Worm (Caenorhabditis elegans) whole organism, L1 larva: ENCODE data around the gene ttc-4.

Experiments used
- C04F5.9 ChIP-seq: sonication (generic microtip); optimal IDR thresholded peaks from 2 replicates; lab custom pipeline; 2016; ENCODE audit warnings: missing genetic modification characterization, missing compliant biosample characterization
- F16B12.6 ChIP-seq: fragments of 150-350 bp; optimal IDR thresholded peaks from 2 replicates; lab custom pipeline; 2014; ENCODE audit warnings: missing biosample characterization, missing genetic modification characterization
- aha-1 ChIP-seq: fragments of 150-350 bp; optimal IDR thresholded peaks from 2 replicates; lab custom pipeline; 2014; ENCODE audit warnings: missing biosample characterization, missing genetic modification characterization
- alr-1 ChIP-seq: fragments of 200-800 bp; sonication (Bioruptor generic); optimal IDR thresholded peaks from 2 replicates; lab custom pipeline; 2018; ENCODE audit warnings: borderline replicate concordance, mild to moderate bottlenecking, missing genetic modification characterization, missing compliant biosample characterization
- aly-2 ChIP-seq: fragments of 150-350 bp; optimal IDR thresholded peaks from 2 replicates; lab custom pipeline; 2014; ENCODE audit warnings: missing biosample characterization, missing genetic modification characterization
- ama-1 ChIP-seq: fragments of 150-350 bp; optimal IDR thresholded peaks from 2 replicates; lab custom pipeline; 2014
- blmp-1 ChIP-seq: fragments of 150-350 bp; optimal IDR thresholded peaks from 2 replicates; lab custom pipeline; 2014; ENCODE audit warnings: missing biosample characterization, missing genetic modification characterization
- ceh-63 ChIP-seq: fragments of 200-800 bp; sonication (Bioruptor generic); optimal IDR thresholded peaks from 2 replicates; lab custom pipeline; 2018; ENCODE audit warnings: mild to moderate bottlenecking, missing genetic modification characterization, missing compliant biosample characterization
- ceh-82 ChIP-seq, 3 experiments: fragments of 150-350 bp in 1 of 3; sonication (generic microtip) in 2 of 3; optimal IDR thresholded peaks; 2 replicates each; lab custom pipeline; 2014 to 2017; ENCODE audit warnings: missing biosample characterization in 3 of 3, missing genetic modification characterization in 3 of 3
- ceh-88 ChIP-seq: fragments of 200-800 bp; sonication (Bioruptor generic); IDR thresholded peaks from 2 replicates; pipeline ENCODE4 v1.3.6; 2022; ENCODE audit warnings: missing genetic modification characterization, missing compliant biosample characterization
- ceh-90 ChIP-seq: sonication (generic microtip); optimal IDR thresholded peaks from 2 replicates; lab custom pipeline; 2016; ENCODE audit warnings: missing genetic modification characterization, missing compliant biosample characterization
- ces-1 ChIP-seq: fragments of 150-350 bp; optimal IDR thresholded peaks from 2 replicates; lab custom pipeline; 2014; ENCODE audit warnings: missing biosample characterization, missing genetic modification reagents, missing genetic modification characterization
- dpl-1 ChIP-seq, 3 experiments: fragments of 150-350 bp in 2 of 3; sonication (generic microtip) in 1 of 3; optimal IDR thresholded peaks; 2 replicates each; lab custom pipeline; 2014 to 2017; ENCODE audit warnings: missing biosample characterization in 3 of 3, missing genetic modification characterization in 3 of 3, missing genetic modification reagents in 3 of 3
- efl-3 ChIP-seq: fragments of 200-800 bp; sonication (Bioruptor generic); optimal IDR thresholded peaks from 2 replicates; lab custom pipeline; 2018; ENCODE audit warnings: mild to moderate bottlenecking, missing genetic modification characterization, missing compliant biosample characterization
- elt-3 ChIP-seq, 6 experiments: fragments of 150-350 bp in 1 of 6; sonication (generic microtip); optimal IDR thresholded peaks; 2 replicates each; lab custom pipeline; 2017 to 2018; ENCODE audit warnings: missing biosample characterization in 6 of 6, missing genetic modification characterization in 6 of 6, inconsistent platforms in 1 of 6
- ets-5 ChIP-seq: fragments of 200-800 bp; sonication (Bioruptor generic); IDR thresholded peaks from 2 replicates; pipeline ENCODE4 v1.3.6; 2022; ENCODE audit warnings: missing genetic modification characterization, missing compliant biosample characterization
- fkh-10 ChIP-seq: sonication (generic microtip); optimal IDR thresholded peaks from 2 replicates; lab custom pipeline; 2017; ENCODE audit warnings: missing biosample characterization, missing genetic modification reagents, missing genetic modification characterization
- fkh-4 ChIP-seq: sonication (generic microtip); optimal IDR thresholded peaks from 2 replicates; lab custom pipeline; 2016; ENCODE audit warnings: missing compliant biosample characterization, missing genetic modification characterization, borderline replicate concordance
- fos-1 ChIP-seq: fragments of 150-350 bp; optimal IDR thresholded peaks from 2 replicates; lab custom pipeline; 2014; ENCODE audit warnings: missing biosample characterization, missing genetic modification characterization
- hlh-17 ChIP-seq: fragments of 200-800 bp; sonication (Bioruptor generic); optimal IDR thresholded peaks from 2 replicates; lab custom pipeline; 2018; ENCODE audit warnings: missing genetic modification characterization, mild to moderate bottlenecking, missing compliant biosample characterization, moderate library complexity, borderline replicate concordance
- hpl-2 ChIP-seq: fragments of 150-350 bp; optimal IDR thresholded peaks from 2 replicates; lab custom pipeline; 2014; ENCODE audit warnings: missing biosample characterization, missing genetic modification reagents, missing genetic modification characterization
- irx-1 ChIP-seq: sonication (generic microtip); optimal IDR thresholded peaks from 2 replicates; lab custom pipeline; 2016; ENCODE audit warnings: missing genetic modification characterization, missing compliant biosample characterization
- jun-1 ChIP-seq: fragments of 150-350 bp; optimal IDR thresholded peaks from 2 replicates; lab custom pipeline; 2014; ENCODE audit warnings: missing biosample characterization, missing genetic modification reagents, missing genetic modification characterization
- lin-35 ChIP-seq, 2 experiments: fragments of 150-350 bp; optimal IDR thresholded peaks; 2 replicates each; lab custom pipeline; 2014; ENCODE audit warnings: missing biosample characterization in 2 of 2, missing genetic modification characterization in 2 of 2, missing genetic modification reagents in 2 of 2
- lin-39 ChIP-seq: fragments of 150-350 bp; optimal IDR thresholded peaks from 2 replicates; lab custom pipeline; 2014; ENCODE audit warnings: missing biosample characterization, missing genetic modification reagents, missing genetic modification characterization
- lir-3 ChIP-seq: sonication (generic microtip); optimal IDR thresholded peaks from 2 replicates; lab custom pipeline; 2016; ENCODE audit warnings: mild to moderate bottlenecking, missing genetic modification characterization, moderate library complexity, missing compliant biosample characterization; ENCODE audit not compliant: poor library complexity
- mdl-1 ChIP-seq, 2 experiments: fragments of 150-350 bp; optimal IDR thresholded peaks; 2 replicates each; lab custom pipeline; 2014 to 2017; ENCODE audit warnings: missing biosample characterization in 2 of 2, missing genetic modification characterization in 2 of 2, inconsistent platforms in 1 of 2
- mef-2 ChIP-seq: fragments of 150-350 bp; optimal IDR thresholded peaks from 2 replicates; lab custom pipeline; 2014; ENCODE audit warnings: missing biosample characterization, missing genetic modification characterization
- mep-1 ChIP-seq: fragments of 150-350 bp; optimal IDR thresholded peaks from 2 replicates; lab custom pipeline; 2014; ENCODE audit warnings: missing biosample characterization, missing genetic modification characterization
- nhr-11 ChIP-seq: fragments of 150-350 bp; optimal IDR thresholded peaks from 2 replicates; lab custom pipeline; 2014; ENCODE audit warnings: missing biosample characterization, missing genetic modification characterization
- nhr-12 ChIP-seq: sonication (generic microtip); optimal IDR thresholded peaks from 2 replicates; lab custom pipeline; 2017; ENCODE audit warnings: missing biosample characterization, missing genetic modification characterization
- nhr-237 ChIP-seq: fragments of 150-350 bp; optimal IDR thresholded peaks from 2 replicates; lab custom pipeline; 2014; ENCODE audit warnings: missing biosample characterization, missing genetic modification characterization
- nhr-71 ChIP-seq: sonication (generic microtip); optimal IDR thresholded peaks from 2 replicates; lab custom pipeline; 2016; ENCODE audit warnings: mild to moderate bottlenecking, missing genetic modification characterization, moderate library complexity, missing compliant biosample characterization
- nhr-76 ChIP-seq: sonication (generic microtip); optimal IDR thresholded peaks from 2 replicates; lab custom pipeline; 2017; ENCODE audit warnings: missing biosample characterization, missing genetic modification characterization
- nhr-85 ChIP-seq: sonication (generic microtip); peaks from one replicate; lab custom pipeline; 2016; ENCODE audit warnings: missing genetic modification characterization, inconsistent platforms, missing compliant biosample characterization
- pag-3 ChIP-seq: sonication (generic microtip); optimal IDR thresholded peaks from 2 replicates; lab custom pipeline; 2017; ENCODE audit warnings: missing genetic modification characterization, mild to moderate bottlenecking, missing compliant biosample characterization, antibody characterized with exemption, borderline replicate concordance; ENCODE audit not compliant: insufficient read depth
- pqm-1 ChIP-seq: sonication (generic microtip); optimal IDR thresholded peaks from 3 replicates; lab custom pipeline; 2017; ENCODE audit warnings: missing biosample characterization, missing genetic modification characterization
- rnt-1 ChIP-seq: sonication (generic microtip); optimal IDR thresholded peaks from 2 replicates; lab custom pipeline; 2016; ENCODE audit warnings: mild to moderate bottlenecking, missing genetic modification characterization, moderate library complexity, missing compliant biosample characterization
- snpc-4 ChIP-seq: fragments of 150-350 bp; optimal IDR thresholded peaks from 2 replicates; lab custom pipeline; 2014; ENCODE audit warnings: missing biosample characterization, missing genetic modification characterization
- snu-23 ChIP-seq: sonication (generic microtip); optimal IDR thresholded peaks from 2 replicates; lab custom pipeline; 2016; ENCODE audit warnings: missing genetic modification characterization, missing compliant biosample characterization
- sox-4 ChIP-seq: sonication (generic microtip); optimal IDR thresholded peaks from 2 replicates; lab custom pipeline; 2016; ENCODE audit warnings: missing genetic modification characterization, missing compliant biosample characterization
- sup-37 ChIP-seq: fragments of 200-800 bp; sonication (Bioruptor generic); optimal IDR thresholded peaks from 2 replicates; lab custom pipeline; 2018; ENCODE audit warnings: mild to moderate bottlenecking, missing genetic modification characterization, missing compliant biosample characterization
- swsn-7 ChIP-seq: sonication (generic microtip); optimal IDR thresholded peaks from 2 replicates; lab custom pipeline; 2016; ENCODE audit warnings: missing genetic modification characterization, missing compliant biosample characterization
- unc-86 ChIP-seq: sonication (generic microtip); optimal IDR thresholded peaks from 2 replicates; lab custom pipeline; 2016; ENCODE audit warnings: missing genetic modification characterization, missing compliant biosample characterization
- unc-98 ChIP-seq: fragments of 200-800 bp; sonication (Bioruptor generic); IDR thresholded peaks from 2 replicates; pipeline ENCODE4 v1.3.6; 2022; ENCODE audit warnings: missing genetic modification characterization, missing compliant biosample characterization
- zag-1 ChIP-seq: fragments of 150-350 bp; optimal IDR thresholded peaks from 2 replicates; lab custom pipeline; 2014; ENCODE audit warnings: missing biosample characterization, missing genetic modification characterization
- zip-4 ChIP-seq: fragments of 200-800 bp; sonication (Bioruptor generic); optimal IDR thresholded peaks from 2 replicates; lab custom pipeline; 2018; ENCODE audit warnings: mild to moderate bottlenecking, missing genetic modification characterization, moderate library complexity, missing compliant biosample characterization
- ztf-4 ChIP-seq: fragments of 150-350 bp; optimal IDR thresholded peaks from 2 replicates; lab custom pipeline; 2014; ENCODE audit warnings: missing biosample characterization, missing genetic modification characterization

ttc-4 gene

ce11 chrII:5596247-5596646, 1.7 kb downstream of the ttc-4 start, which contains the start of gene C17G10.1:
C17G10.1 (plus strand) TSS chrII:5596547.
- TF ChIP-seq snpc-4 (tag; lab: Kevin White, UChicago) (no peak), C04F5.9 (no peak), fkh-4 (tag; lab: Kevin White, UChicago) (no peak), nhr-12 (no peak), irx-1 (tag; lab: Kevin White, UChicago) (no peak), ama-1 (lab: Kevin White, UChicago) (no peak), ceh-88 (GFP tag; lab: Robert Waterston, UW) (no peak), ztf-4 (tag; lab: Kevin White, UChicago) (no peak)
- TF ChIP-seq, all 84 proteins: peak for 0

DNA sequence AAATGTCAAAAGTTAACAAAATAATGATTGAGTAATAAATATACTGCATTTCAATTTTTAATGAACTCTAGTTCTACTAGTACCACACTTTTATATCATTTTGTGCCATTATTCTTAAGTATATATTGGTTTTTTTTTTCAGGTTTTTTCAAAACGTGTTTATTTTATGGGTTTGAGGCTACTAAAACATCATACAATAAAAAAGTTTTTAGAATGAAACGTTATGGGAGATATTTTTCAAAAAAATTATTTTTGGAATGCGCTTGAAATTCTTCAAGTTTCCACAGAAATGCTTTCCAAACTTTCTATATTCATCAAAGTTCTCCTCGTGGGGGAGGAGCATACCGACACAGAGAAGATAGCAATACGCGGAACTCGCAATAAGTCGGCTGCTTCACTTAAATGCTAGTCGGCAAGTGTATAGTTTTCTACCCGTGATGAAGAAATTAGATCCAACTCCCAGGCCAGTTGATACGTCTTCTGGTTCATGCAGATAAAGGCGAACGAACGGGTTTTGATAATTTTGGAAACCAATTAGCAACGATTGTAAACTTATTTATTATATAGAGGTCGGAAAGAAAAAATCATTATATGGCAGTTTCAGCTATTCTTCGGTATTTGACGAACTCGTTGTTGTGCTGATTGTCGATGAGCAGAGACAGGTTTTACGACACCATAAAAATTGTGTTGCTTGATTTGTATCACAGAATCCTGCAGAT, 5.0 kb downstream of the ttc-4 start, which contains the start of gene C17G10.10:
TSS of gene C17G10.10 (minus strand) at position 51 of the 719 bp plus-strand sequence.
- TF ChIP-seq fkh-4 (tag; lab: Kevin White, UChicago), result no peak
- TF ChIP-seq swsn-7 (tag; lab: Kevin White, UChicago), result peak; percentile 83
- TF ChIP-seq fos-1 (tag; lab: Kevin White, UChicago), result peak; percentile 65
- no peak for TF ChIP-seq fkh-10 (GFP tag; lab: Kevin White, UChicago)
- TF ChIP-seq aha-1, result no peak
- peak; percentile 35 to 55 (median 40) for TF ChIP-seq dpl-1 (GFP tag; optimal IDR thresholded peaks at IDR 0.05; lab: Kevin White, UChicago)
- TF ChIP-seq snu-23, result peak; percentile 86
- peak; percentile 75 for TF ChIP-seq sup-37
- TF ChIP-seq C04F5.9, result peak; percentile 30
- TF ChIP-seq nhr-11, result peak; percentile 35
- no peak for TF ChIP-seq zag-1 (tag; lab: Kevin White, UChicago)
- TF ChIP-seq F16B12.6 (tag; lab: Kevin White, UChicago), result peak; percentile 14
- TF ChIP-seq lin-35 (GFP tag; optimal IDR thresholded peaks at IDR 0.05; lab: Kevin White, UChicago), result peak; percentile 34 to 76
- peak; percentile 73 for TF ChIP-seq ztf-4 (tag; lab: Kevin White, UChicago)
- TF ChIP-seq sox-4 (tag; lab: Kevin White, UChicago), result no peak
- peak; percentile 57 for TF ChIP-seq hpl-2 (GFP tag; lab: Kevin White, UChicago)
- peak; percentile 89 for TF ChIP-seq nhr-71 (tag; lab: Kevin White, UChicago)
- peak; percentile 95 for TF ChIP-seq ama-1 (lab: Kevin White, UChicago)
- peak; percentile 4 for TF ChIP-seq efl-3 (GFP tag; lab: Kevin White, UChicago)
- peak; percentile 11 for TF ChIP-seq unc-86
- TF ChIP-seq nhr-12, result no peak
- TF ChIP-seq zip-4 (GFP tag; lab: Kevin White, UChicago), result peak; percentile 43
- no peak for TF ChIP-seq pqm-1 (tag; lab: Kevin White, UChicago)
- TF ChIP-seq ets-5 (GFP tag; lab: Robert Waterston, UW), result no peak
- TF ChIP-seq ces-1 (GFP tag; lab: Kevin White, UChicago), result no peak
- TF ChIP-seq ceh-82 (tag; optimal IDR thresholded peaks at IDR 0.05; lab: Kevin White, UChicago), result peak; percentile 62 to 76 (median 67)
- TF ChIP-seq mep-1, result peak; percentile 60
- TF ChIP-seq lin-39 (tag; lab: Kevin White, UChicago), result peak; percentile 68
- TF ChIP-seq mef-2 (tag; lab: Kevin White, UChicago), result no peak
- peak; percentile 92 for TF ChIP-seq rnt-1
- no peak for TF ChIP-seq unc-98 (GFP tag; lab: Robert Waterston, UW)
- peak; percentile 59 for TF ChIP-seq hlh-17 (GFP tag; lab: Kevin White, UChicago)
- TF ChIP-seq aly-2 (tag; lab: Kevin White, UChicago), result peak; percentile 78
- no peak for TF ChIP-seq nhr-76 (tag; lab: Kevin White, UChicago)
- peak; percentile 92 for TF ChIP-seq nhr-85 (tag; lab: Kevin White, UChicago)
- no peak for TF ChIP-seq pag-3 (tag; lab: Kevin White, UChicago)
- TF ChIP-seq irx-1 (tag; lab: Kevin White, UChicago), result peak; percentile 63
- TF ChIP-seq ceh-90 (tag; lab: Kevin White, UChicago), result no peak
- peak in 1 of 2 experiments; percentile 82 for TF ChIP-seq mdl-1 (tag; optimal IDR thresholded peaks at IDR 0.05; lab: Kevin White, UChicago)
- no peak for TF ChIP-seq nhr-237
- peak; percentile 56 for TF ChIP-seq jun-1 (tag; lab: Kevin White, UChicago)
- TF ChIP-seq alr-1 (tag; lab: Kevin White, UChicago), result no peak
- TF ChIP-seq blmp-1 (tag; lab: Kevin White, UChicago), result peak; percentile 34
- no peak for TF ChIP-seq ceh-63 (GFP tag; lab: Kevin White, UChicago)
- peak in 5 of 6 experiments; percentile 3 to 79 (median 48) for TF ChIP-seq elt-3 (tag; optimal IDR thresholded peaks at IDR 0.05; lab: Kevin White, UChicago)
- peak; percentile 28 for TF ChIP-seq lir-3 (tag; lab: Kevin White, UChicago)
- TF ChIP-seq ceh-88 (GFP tag; lab: Robert Waterston, UW), result no peak
